Worm (Caenorhabditis elegans): Measurements from ENCODE around the gene nhr-222.

ce11 chrV:3512381-3512780, 30.9 kb downstream of the nhr-222 start, which contains the start of gene str-226:
- no peak for TF ChIP-seq ceh-28 (tag; optimal IDR thresholded peaks at IDR 0.05)
- no peak for TF ChIP-seq fos-1 (tag; optimal IDR thresholded peaks at IDR 0.05)
- no peak for TF ChIP-seq ztf-11 (tag; optimal IDR thresholded peaks at IDR 0.05)
- TF ChIP-seq jun-1 (tag; optimal IDR thresholded peaks at IDR 0.05) = no peak
- no peak for TF ChIP-seq egl-27 (tag; optimal IDR thresholded peaks at IDR 0.05)
- no peak for TF ChIP-seq dve-1 (tag; optimal IDR thresholded peaks at IDR 0.05; ENCODE audit: insufficient read depth)
- no peak for TF ChIP-seq mdl-1 (tag; optimal IDR thresholded peaks at IDR 0.05)
- TF ChIP-seq fkh-10 (GFP tag; optimal IDR thresholded peaks at IDR 0.05) = no peak

Measured in whole organism, L4 larva.